Worm (Caenorhabditis elegans) whole organism, young adult: ENCODE measurements around the gene nipi-3.

Experiments used
- F22D6.2 ChIP-seq: sonication (generic microtip); optimal IDR thresholded peaks from 2 replicates; lab custom pipeline; 2016; ENCODE audit warnings: mild to moderate bottlenecking, missing genetic modification characterization, missing compliant biosample characterization
- F57A8.1 ChIP-seq: fragments of 200-800 bp; sonication (Bioruptor generic); optimal IDR thresholded peaks from 2 replicates; lab custom pipeline; 2018; ENCODE audit warnings: mild to moderate bottlenecking, missing genetic modification characterization, moderate library complexity, missing compliant biosample characterization
- ama-1 ChIP-seq, 3 experiments: fragments of 150-350 bp in 1 of 3; sonication (generic microtip) in 2 of 3; optimal IDR thresholded peaks; 2 replicates each; lab custom pipeline; 2014 to 2018; ENCODE audit warnings: missing biosample characterization in 2 of 3, missing genetic modification characterization in 2 of 3, missing genetic modification reagents in 2 of 3
- aptf-3 ChIP-seq: fragments of 200-800 bp; sonication (Bioruptor generic); IDR thresholded peaks from 2 replicates; pipeline ENCODE4 v1.3.6; 2022; ENCODE audit warnings: missing genetic modification characterization, missing compliant biosample characterization
- cebp-2 ChIP-seq: fragments of 200-800 bp; sonication (Bioruptor generic); IDR thresholded peaks from 2 replicates; pipeline ENCODE4 v1.3.6; 2022; ENCODE audit warnings: missing genetic modification characterization, missing compliant biosample characterization
- efl-1 ChIP-seq: fragments of 150-350 bp; optimal IDR thresholded peaks from 2 replicates; lab custom pipeline; 2014; ENCODE audit warnings: missing biosample characterization, missing genetic modification reagents, missing genetic modification characterization
- him-1 ChIP-seq: sonication (generic microtip); optimal IDR thresholded peaks from 2 replicates; lab custom pipeline; 2016; ENCODE audit warnings: missing genotype, missing genetic modification reagents, missing genetic modification characterization, missing compliant biosample characterization
- nfya-2 ChIP-seq: fragments of 200-800 bp; sonication (Bioruptor generic); IDR thresholded peaks from 2 replicates; pipeline ENCODE4 v1.3.6; 2022; ENCODE audit warnings: missing genetic modification reagents, missing genetic modification characterization, missing compliant biosample characterization
- pha-4 ChIP-seq: fragments of 150-350 bp; sonication (generic microtip); optimal IDR thresholded peaks from 2 replicates; lab custom pipeline; 2014; ENCODE audit warnings: missing biosample characterization, missing genetic modification reagents, missing genetic modification characterization
- rpc-1 ChIP-seq, 2 experiments: fragments of 150-350 bp in 1 of 2; sonication (generic microtip) in 1 of 2; optimal IDR thresholded peaks; 2 replicates each; lab custom pipeline; 2014 to 2018; ENCODE audit warnings: missing biosample characterization in 1 of 2, missing genetic modification characterization in 1 of 2, missing genetic modification reagents in 1 of 2, missing genotype in 1 of 2
- ztf-28 ChIP-seq: fragments of 200-800 bp; sonication (Bioruptor generic); IDR thresholded peaks from 2 replicates; pipeline ENCODE4 v1.3.6; 2022; ENCODE audit warnings: missing genetic modification reagents, missing genetic modification characterization, missing compliant biosample characterization

ce11 chrX:15650919-15651420, 43.2 kb downstream of the nipi-3 start, which contains the start of gene F59D12.3:
- no peak for TF ChIP-seq cebp-2 (GFP tag; lab: Robert Waterston, UW)
- no peak for TF ChIP-seq aptf-3 (GFP tag; lab: Robert Waterston, UW)
- TF ChIP-seq rpc-1 (optimal IDR thresholded peaks at IDR 0.05; lab: Kevin White, UChicago), result no peak
- no peak for TF ChIP-seq rpc-1 (tag; optimal IDR thresholded peaks at IDR 0.05; lab: Kevin White, UChicago)
- no peak for TF ChIP-seq ztf-28 (GFP tag; lab: Robert Waterston, UW)
- no peak for TF ChIP-seq ama-1 (optimal IDR thresholded peaks at IDR 0.05; lab: Kevin White, UChicago)
- no peak for TF ChIP-seq ama-1 (GFP tag; optimal IDR thresholded peaks at IDR 0.05; lab: Kevin White, UChicago)
- TF ChIP-seq F57A8.1 (GFP tag; lab: Kevin White, UChicago), result no peak
- no peak for TF ChIP-seq efl-1
- TF ChIP-seq him-1 (tag; lab: Kevin White, UChicago), result no peak
- TF ChIP-seq F22D6.2 (tag; lab: Kevin White, UChicago), result no peak
- TF ChIP-seq nfya-2, result no peak
- TF ChIP-seq pha-4, result no peak
